Worm (Caenorhabditis elegans): Measurements from ENCODE around the gene srb-5.

The srb-5 gene

DNA sequence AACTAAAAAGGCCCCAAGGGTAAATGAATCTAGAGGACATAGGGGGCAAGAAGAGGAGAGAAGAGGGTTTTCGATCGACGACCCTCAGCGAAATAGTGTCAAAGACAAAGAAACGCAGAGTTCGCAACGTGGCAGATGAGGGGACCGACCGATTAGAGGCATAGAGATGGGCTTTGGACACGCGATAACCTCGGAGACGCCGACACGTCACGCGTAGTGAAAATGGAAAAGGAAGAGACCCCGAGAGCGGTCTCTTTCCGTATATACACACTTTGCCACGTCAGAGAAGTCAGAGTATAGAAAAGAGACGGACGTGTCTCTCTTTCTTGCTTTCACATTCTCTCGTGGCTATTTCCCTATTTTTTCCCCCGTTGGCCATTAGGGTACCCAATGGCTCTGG is 18.3 kb upstream of the srb-5 start (continued):
- TF ChIP-seq pag-3 (tag; optimal IDR thresholded peaks at IDR 0.05; ENCODE audit: borderline replicate concordance), result no peak
- TF ChIP-seq pqm-1 (tag; optimal IDR thresholded peaks at IDR 0.05), result no peak
- TF ChIP-seq pha-4 (tag; optimal IDR thresholded peaks at IDR 0.05), result no peak
- no peak for TF ChIP-seq ceh-6 (GFP tag; optimal IDR thresholded peaks at IDR 0.05)
- TF ChIP-seq rnt-1 (tag; optimal IDR thresholded peaks at IDR 0.05), result peak; percentile 52
- TF ChIP-seq tbx-2 (tag; optimal IDR thresholded peaks at IDR 0.05), result peak; percentile 55
- TF ChIP-seq fkh-6 (tag; optimal IDR thresholded peaks at IDR 0.05), result no peak
- peak; percentile 15 for TF ChIP-seq madf-2 (tag; optimal IDR thresholded peaks at IDR 0.05)
- TF ChIP-seq hlh-6 (tag; optimal IDR thresholded peaks at IDR 0.05), result no peak
- TF ChIP-seq hlh-13 (GFP tag; optimal IDR thresholded peaks at IDR 0.05), result no peak

DNA sequence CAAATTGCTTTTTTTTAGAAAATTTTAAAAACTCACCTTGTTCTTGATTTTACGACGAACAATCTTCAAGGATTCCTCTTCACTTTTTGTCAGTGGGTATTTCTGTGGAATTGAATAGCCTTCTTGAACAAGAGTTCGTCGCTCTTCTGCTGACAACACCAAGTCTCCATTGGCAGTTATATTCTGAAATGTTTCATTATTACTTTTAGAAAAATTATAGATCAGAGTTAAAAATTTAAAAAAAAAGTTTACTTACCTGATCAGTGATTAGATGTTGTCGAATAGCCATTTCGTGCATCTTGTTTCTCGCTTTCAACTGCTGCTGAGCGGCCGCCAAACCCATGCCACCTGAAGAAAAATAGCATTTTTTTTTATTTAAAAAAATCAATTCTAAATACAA is 17.1 kb upstream of the srb-5 start:
- no peak for TF ChIP-seq ttx-3 (tag; optimal IDR thresholded peaks at IDR 0.05)

DNA sequence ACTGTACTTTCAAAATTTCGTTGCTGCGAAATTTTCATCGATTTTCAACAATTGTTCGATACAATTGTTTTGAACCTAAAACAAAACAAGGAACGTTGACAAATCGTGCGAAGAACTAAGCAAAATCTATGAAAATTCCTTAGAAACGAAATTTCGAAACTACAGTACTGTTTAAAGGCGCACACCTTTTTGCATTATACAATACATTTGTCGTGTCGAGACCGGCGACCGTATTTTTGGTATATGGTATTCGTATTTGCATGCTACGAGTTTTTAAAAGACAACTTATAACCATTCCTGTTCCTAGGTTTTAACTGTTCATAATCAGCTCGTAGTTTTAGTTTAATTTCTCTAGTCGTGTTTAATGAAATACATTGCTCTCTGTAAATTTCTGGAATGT is 15.4 kb upstream of the srb-5 start:
- no peak for TF ChIP-seq pros-1 (tag; optimal IDR thresholded peaks at IDR 0.05)
- no peak for TF ChIP-seq ztf-16 (tag; optimal IDR thresholded peaks at IDR 0.05)
- TF ChIP-seq sox-4 (tag; optimal IDR thresholded peaks at IDR 0.05), result no peak
- TF ChIP-seq mec-3 (tag; optimal IDR thresholded peaks at IDR 0.05; ENCODE audit: borderline replicate concordance), result no peak
- TF ChIP-seq ceh-22 (tag; optimal IDR thresholded peaks at IDR 0.05), result no peak
- TF ChIP-seq zip-5 (tag; optimal IDR thresholded peaks at IDR 0.05), result no peak
- TF ChIP-seq hlh-8 (tag; optimal IDR thresholded peaks at IDR 0.05), result no peak
- no peak for TF ChIP-seq fkh-6 (tag; optimal IDR thresholded peaks at IDR 0.05)
- TF ChIP-seq nhr-11 (tag; optimal IDR thresholded peaks at IDR 0.05), result no peak
- TF ChIP-seq dmd-4 (tag; optimal IDR thresholded peaks at IDR 0.05; ENCODE audit: borderline replicate concordance), result no peak

DNA sequence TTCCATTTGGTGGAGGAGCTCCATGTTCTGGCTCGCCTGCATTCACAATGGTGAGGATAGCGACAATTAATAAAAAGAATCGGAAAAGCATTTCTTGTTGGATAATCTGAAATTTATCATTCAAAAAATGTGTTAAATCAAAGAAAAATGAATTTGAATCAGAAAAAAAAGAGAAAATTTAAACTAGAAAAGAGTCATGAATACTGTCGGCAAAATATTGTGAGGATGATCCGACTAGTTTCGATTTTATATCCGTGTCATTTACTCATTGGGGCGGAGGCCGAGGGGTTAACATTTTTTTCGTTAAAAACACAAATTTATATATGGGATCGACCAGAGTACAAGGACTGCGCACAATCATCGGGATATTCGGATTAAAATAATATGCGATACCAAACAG is 14.7 kb upstream of the srb-5 start, which contains the start of gene C27D6.12:
Gene C27D6.12 (minus strand): TSS at position 101 of the 400 bp plus-strand sequence.
- TF ChIP-seq hlh-8 (tag; optimal IDR thresholded peaks at IDR 0.05) (no peak), pros-1 (tag; optimal IDR thresholded peaks at IDR 0.05) (no peak), ceh-24 (tag; optimal IDR thresholded peaks at IDR 0.05) (no peak), dve-1 (tag; optimal IDR thresholded peaks at IDR 0.05) (no peak), pag-3 (tag; optimal IDR thresholded peaks at IDR 0.05; ENCODE audit: borderline replicate concordance) (no peak), ceh-48 (tag; optimal IDR thresholded peaks at IDR 0.05) (no peak), sox-4 (tag; optimal IDR thresholded peaks at IDR 0.05) (no peak), unc-42 (tag; optimal IDR thresholded peaks at IDR 0.05) (no peak), ceh-45 (GFP tag; IDR thresholded peaks at IDR 0.05) (no peak), C08G9.2 (tag; optimal IDR thresholded peaks at IDR 0.05) (no peak), odd-2 (tag; optimal IDR thresholded peaks at IDR 0.05) (no peak), elt-4 (tag; optimal IDR thresholded peaks at IDR 0.05) (no peak), pha-2 (tag; optimal IDR thresholded peaks at IDR 0.05) (no peak), nhr-232 (tag; optimal IDR thresholded peaks at IDR 0.05) (no peak), F13H6.1 (tag; optimal IDR thresholded peaks at IDR 0.05) (no peak), fkh-6 (tag; optimal IDR thresholded peaks at IDR 0.05) (no peak), ceh-18 (tag; optimal IDR thresholded peaks at IDR 0.05) (no peak), pax-1 (tag; optimal IDR thresholded peaks at IDR 0.05) (no peak), hlh-13 (GFP tag; optimal IDR thresholded peaks at IDR 0.05) (no peak)

DNA sequence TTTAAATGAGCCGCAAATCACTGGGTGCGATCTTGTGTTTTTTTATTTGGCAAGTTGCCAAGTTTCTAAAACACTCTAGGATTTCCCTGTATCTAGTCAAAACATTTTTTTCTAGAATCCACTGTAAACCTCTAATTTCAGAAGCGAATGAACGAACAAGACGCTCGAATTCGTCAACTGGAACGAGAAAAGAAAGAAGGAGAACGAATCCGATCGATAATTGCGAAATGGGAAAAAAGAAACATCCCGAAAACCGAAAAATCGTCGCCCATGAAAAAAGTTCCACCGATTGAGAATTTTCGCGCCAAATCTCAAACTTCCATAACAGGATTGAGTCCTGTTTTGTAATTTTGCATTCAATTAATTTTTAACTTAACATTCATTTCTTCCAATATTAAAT is 13.8 kb upstream of the srb-5 start:
- TF ChIP-seq ceh-19 (GFP tag; optimal IDR thresholded peaks at IDR 0.05), result no peak
- no peak for TF ChIP-seq mec-3 (tag; optimal IDR thresholded peaks at IDR 0.05; ENCODE audit: borderline replicate concordance)
- no peak for TF ChIP-seq hlh-8 (tag; optimal IDR thresholded peaks at IDR 0.05)
- no peak for TF ChIP-seq ref-2 (tag; optimal IDR thresholded peaks at IDR 0.05)
- no peak for TF ChIP-seq hlh-15 (tag; optimal IDR thresholded peaks at IDR 0.05)
- TF ChIP-seq tbx-2 (tag; optimal IDR thresholded peaks at IDR 0.05), result no peak
- TF ChIP-seq ttx-3 (tag; optimal IDR thresholded peaks at IDR 0.05), result no peak
- TF ChIP-seq unc-42 (tag; optimal IDR thresholded peaks at IDR 0.05), result no peak

Measured in whole organism, late embryonic.